Fruit fly (Drosophila melanogaster): ENCODE results near the gene CG31220.

CG31220 gene

dm6 chr3R:19671223-19671991 lies 23.1 kb downstream of the CG31220 start, which contains the start of gene Naam (continued):
- peak; percentile 56 for TF ChIP-seq Aef1 (GFP tag; IDR thresholded peaks at IDR 0.05)
- TF ChIP-seq CG32532 (GFP tag; IDR thresholded peaks at IDR 0.05) = peak; percentile 88
- no peak for TF ChIP-seq hbn (GFP tag; IDR thresholded peaks at IDR 0.05; ENCODE audit: partially characterized antibody)
- no peak for TF ChIP-seq nerfin-2 (GFP tag; IDR thresholded peaks at IDR 0.05; ENCODE audit: partially characterized antibody)
- peak; percentile 36; the same call in 1 of the 2 replicates for TF ChIP-seq bowl (GFP tag; IDR thresholded peaks at IDR 0.05)
- peak; percentile 51 for TF ChIP-seq Hr3 (GFP tag; optimal IDR thresholded peaks at IDR 0.05)
- no peak for TF ChIP-seq tll (GFP tag; optimal IDR thresholded peaks at IDR 0.05)
- no peak for TF ChIP-seq croc (GFP tag; conservative IDR thresholded peaks at IDR 0.05)
- peak; percentile 76 for TF ChIP-seq tgo (GFP tag; IDR thresholded peaks at IDR 0.05)
- TF ChIP-seq Xrp1 (GFP tag; IDR thresholded peaks at IDR 0.05) = peak; percentile 86
- TF ChIP-seq slou (GFP tag; optimal IDR thresholded peaks at IDR 0.05) = no peak
- TF ChIP-seq HHEX (GFP tag; optimal IDR thresholded peaks at IDR 0.05) = peak; percentile 68
- no peak for TF ChIP-seq gfzf (GFP tag; optimal IDR thresholded peaks at IDR 0.05)
- TF ChIP-seq BEAF-32 (GFP tag; optimal IDR thresholded peaks at IDR 0.05) = peak; percentile 1
- TF ChIP-seq Ptx1 (GFP tag; IDR thresholded peaks at IDR 0.05) = peak; percentile 64
- peak; percentile 58 to 85 for TF ChIP-seq Hr51 (GFP tag; optimal IDR thresholded peaks at IDR 0.05)
- no peak for TF ChIP-seq Nf-YC (tag; optimal IDR thresholded peaks at IDR 0.05)
- no peak for TF ChIP-seq CG11560 (tag; IDR thresholded peaks at IDR 0.05)
- peak; percentile 35 for TF ChIP-seq CG12104 (GFP tag; optimal IDR thresholded peaks at IDR 0.05)
- TF ChIP-seq CG4404 (GFP tag; IDR thresholded peaks at IDR 0.05) = no peak
- 0 out of 2 replicates have a peak, but pooled peaks have one; percentile 15 for TF ChIP-seq rib (GFP tag; IDR thresholded peaks at IDR 0.05)
- peak; percentile 64 for TF ChIP-seq bab2 (GFP tag; optimal IDR thresholded peaks at IDR 0.05)
- no peak for TF ChIP-seq prd (optimal IDR thresholded peaks at IDR 0.05)
- TF ChIP-seq prd (GFP tag; IDR thresholded peaks at IDR 0.05) = peak; percentile 70
- peak; percentile 54; the same call in 1 of the 3 replicates for TF ChIP-seq gce (GFP tag; IDR thresholded peaks at IDR 0.05)
- TF ChIP-seq CG1529 (GFP tag; optimal IDR thresholded peaks at IDR 0.05) = peak; percentile 30
- TF ChIP-seq Sry-δ (GFP tag; optimal IDR thresholded peaks at IDR 0.05) = no peak
- peak; percentile 87 for TF ChIP-seq eyg (GFP tag; optimal IDR thresholded peaks at IDR 0.05)
- no peak for TF ChIP-seq CG7271 (tag; optimal IDR thresholded peaks at IDR 0.05)
- no peak for TF ChIP-seq Dfd (GFP tag; optimal IDR thresholded peaks at IDR 0.05)
- peak; percentile 69 for TF ChIP-seq CG10209 (GFP tag; optimal IDR thresholded peaks at IDR 0.05)
- TF ChIP-seq grn (GFP tag; optimal IDR thresholded peaks at IDR 0.05) = peak; percentile 43
- TF ChIP-seq mam (GFP tag; optimal IDR thresholded peaks at IDR 0.05) = peak; percentile 86
- peak; percentile 38; the same call in 1 of the 2 replicates for TF ChIP-seq gsb (GFP tag; IDR thresholded peaks at IDR 0.05)
- peak; percentile 58; the same call in 1 of the 2 replicates for TF ChIP-seq Rx (GFP tag; IDR thresholded peaks at IDR 0.05)
- TF ChIP-seq CG11723 (GFP tag; optimal IDR thresholded peaks at IDR 0.05) = peak; percentile 50
- peak; percentile 71 for TF ChIP-seq sug (tag; optimal IDR thresholded peaks at IDR 0.05)
- TF ChIP-seq lmd (GFP tag; IDR thresholded peaks at IDR 0.05) = peak; percentile 79
- TF ChIP-seq sima (GFP tag; optimal IDR thresholded peaks at IDR 0.05) = no peak
- peak; percentile 62; the same call in 1 of the 3 replicates for TF ChIP-seq otp (GFP tag; IDR thresholded peaks at IDR 0.05)
- TF ChIP-seq CG13624 (GFP tag; optimal IDR thresholded peaks at IDR 0.05) = peak; percentile 89
- TF ChIP-seq stc (GFP tag; IDR thresholded peaks at IDR 0.05) = peak; percentile 81
- TF ChIP-seq Fer2 (tag; optimal IDR thresholded peaks at IDR 0.05) = peak; percentile 69
- TF ChIP-seq CG14441 (GFP tag; IDR thresholded peaks at IDR 0.05) = peak; percentile 67
- TF ChIP-seq crol (GFP tag; IDR thresholded peaks at IDR 0.05) = no peak
- peak; percentile 41 for TF ChIP-seq CG17568 (GFP tag; optimal IDR thresholded peaks at IDR 0.05)
- TF ChIP-seq zf30C (GFP tag; optimal IDR thresholded peaks at IDR 0.05) = no peak
- TF ChIP-seq CG6765 (GFP tag; optimal IDR thresholded peaks at IDR 0.05) = peak; percentile 49
- TF ChIP-seq CG3281 (GFP tag; optimal IDR thresholded peaks at IDR 0.05) = peak; percentile 83
- no peak for TF ChIP-seq cad (GFP tag; optimal IDR thresholded peaks at IDR 0.05)
